Worm (Caenorhabditis elegans) whole organism, L4/young adult: ENCODE data around the gene natc-1.
A peak's percentile ranks its signal among the peaks of the same experiment; 100 is the strongest.

Experiments used
- W03F9.2 ChIP-seq: fragments of 150-350 bp; optimal IDR thresholded peaks from 2 replicates; lab custom pipeline; 2014; ENCODE audit warnings: missing biosample characterization, missing genetic modification characterization
- dao-5 ChIP-seq: sonication (generic microtip); optimal IDR thresholded peaks from 2 replicates; lab custom pipeline; 2016; ENCODE audit warnings: missing genotype, missing genetic modification characterization, moderate library complexity, missing compliant biosample characterization
- him-1 ChIP-seq: sonication (generic microtip); optimal IDR thresholded peaks from 2 replicates; lab custom pipeline; 2016; ENCODE audit warnings: missing genotype, missing genetic modification reagents, missing genetic modification characterization, missing compliant biosample characterization

natc-1 gene

ce11 chrV:8462074-8462473 is at the start of gene natc-1, which contains the start of gene dnj-22:
TSS of gene natc-1 (plus strand) at chrV:8462359.
TSS of gene dnj-22 (minus strand) at chrV:8462120.
- TF ChIP-seq dao-5 (tag; lab: Kevin White, UChicago) (no peak), W03F9.2 (tag; lab: Kevin White, UChicago) (peak; percentile 88), him-1 (no peak)

- no peak for TF ChIP-seq W03F9.2 (tag; lab: Kevin White, UChicago)
- no peak for TF ChIP-seq dao-5 (tag; lab: Kevin White, UChicago)
- no peak for TF ChIP-seq him-1
Observed at ce11 chrV:8413432-8414021, 48.6 kb upstream of the natc-1 start, which contains the start of gene vha-18. TSS of gene vha-18 (minus strand) at chrV:8413482.

ce11 chrV:8414036-8414728 is 48.0 kb upstream of the natc-1 start, which contains the start of gene pos-1:
TSS of gene pos-1 (plus strand) at chrV:8414086.
- TF ChIP-seq him-1, result no peak
- no peak for TF ChIP-seq dao-5 (tag; lab: Kevin White, UChicago)
- TF ChIP-seq W03F9.2 (tag; lab: Kevin White, UChicago), result no peak

ce11 chrV:8415113-8415530 is 47.0 kb upstream of the natc-1 start:
- no peak for TF ChIP-seq him-1
- TF ChIP-seq W03F9.2 (tag; lab: Kevin White, UChicago), result no peak
- TF ChIP-seq dao-5 (tag; lab: Kevin White, UChicago), result peak; percentile 51

ce11 chrV:8417271-8417670 is 44.9 kb upstream of the natc-1 start:
- no peak for TF ChIP-seq W03F9.2 (tag; lab: Kevin White, UChicago)
- TF ChIP-seq him-1, result no peak
- no peak for TF ChIP-seq dao-5 (tag; lab: Kevin White, UChicago)

ce11 chrV:8424840-8425814 is 37.0 kb upstream of the natc-1 start:
- TF ChIP-seq W03F9.2 (tag; lab: Kevin White, UChicago) (no peak), dao-5 (tag; lab: Kevin White, UChicago) (no peak), him-1 (no peak)

- TF ChIP-seq him-1, result no peak
- TF ChIP-seq dao-5 (tag; lab: Kevin White, UChicago), result no peak
- TF ChIP-seq W03F9.2 (tag; lab: Kevin White, UChicago), result no peak
Observed at ce11 chrV:8426210-8426609, 35.9 kb upstream of the natc-1 start.

- TF ChIP-seq dao-5 (tag; lab: Kevin White, UChicago) (no peak), W03F9.2 (tag; lab: Kevin White, UChicago) (no peak), him-1 (no peak)
Observed at ce11 chrV:8426741-8427457, 35.3 kb upstream of the natc-1 start.

- TF ChIP-seq him-1, result no peak
- no peak for TF ChIP-seq W03F9.2 (tag; lab: Kevin White, UChicago)
- no peak for TF ChIP-seq dao-5 (tag; lab: Kevin White, UChicago)
Observed at ce11 chrV:8428585-8429414, 33.4 kb upstream of the natc-1 start.

- TF ChIP-seq him-1 (no peak), dao-5 (tag; lab: Kevin White, UChicago) (no peak), W03F9.2 (tag; lab: Kevin White, UChicago) (no peak)
Observed at ce11 chrV:8434400-8434827, 27.7 kb upstream of the natc-1 start.

- no peak for TF ChIP-seq dao-5 (tag; lab: Kevin White, UChicago)
- TF ChIP-seq him-1, result no peak
- no peak for TF ChIP-seq W03F9.2 (tag; lab: Kevin White, UChicago)
Observed at ce11 chrV:8435292-8435691, 26.9 kb upstream of the natc-1 start.

- TF ChIP-seq W03F9.2 (tag; lab: Kevin White, UChicago) (no peak), him-1 (no peak), dao-5 (tag; lab: Kevin White, UChicago) (no peak)
Observed at ce11 chrV:8437358-8437757, 24.8 kb upstream of the natc-1 start.
